Fruit fly (Drosophila melanogaster) S2 (cell line): ENCODE data around the gene indra.

Experiments used
- CG8478 ChIP-seq: fragments of >200 bp; optimal IDR thresholded peaks from 2 replicates; lab custom pipeline; 2018
- CTCF ChIP-seq, 2 experiments: fragments of >200 bp; optimal IDR thresholded peaks; 2 replicates each; lab custom pipeline; 2018

- TF ChIP-seq CG8478 (lab: Kevin White, UChicago) (no peak), CTCF (optimal IDR thresholded peaks at IDR 0.05; lab: Kevin White, UChicago) (no peak)
Measured at dm6 chr3L:1366879-1367650, 24.9 kb upstream of the indra start.
